Fruit fly (Drosophila melanogaster): ENCODE measurements around the gene CG13032.

dm6 chr3L:16650078-16650477 is 23.7 kb upstream of the CG13032 start:
- TF ChIP-seq CG8478 (optimal IDR thresholded peaks at IDR 0.05) (no peak), CTCF (optimal IDR thresholded peaks at IDR 0.05) (no peak)

Measured in S2 (cell line).